Fruit fly (Drosophila melanogaster): ENCODE measurements around the gene Rac1.

Gene Rac1

dm6 chr3L:1330420-1330819 is 27.9 kb upstream of the Rac1 start:
- no peak for TF ChIP-seq noc (tag; optimal IDR thresholded peaks at IDR 0.05)

- no peak for TF ChIP-seq noc (tag; optimal IDR thresholded peaks at IDR 0.05)
Observed at dm6 chr3L:1329724-1330123, 27.2 kb upstream of the Rac1 start, which contains the start of gene ND-ACP. TSS of gene ND-ACP (plus strand) at chr3L:1329949.

DNA sequence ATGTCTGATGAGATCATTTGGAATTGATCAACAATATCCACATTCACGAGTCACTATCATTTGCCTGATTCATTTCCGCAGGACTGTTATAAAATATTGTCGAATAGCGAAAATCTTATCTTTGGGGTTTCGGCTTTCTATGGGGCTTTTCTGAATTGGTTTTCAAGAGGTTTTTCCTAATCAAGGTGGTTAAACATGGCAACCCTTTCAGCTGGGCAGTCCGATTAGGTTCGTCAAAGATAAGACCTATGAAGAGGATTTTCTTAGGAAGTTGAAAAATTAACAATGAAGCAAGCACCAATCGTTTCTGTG is 23.1 kb upstream of the Rac1 start:
- TF ChIP-seq noc (tag; optimal IDR thresholded peaks at IDR 0.05) = no peak

- no peak for TF ChIP-seq noc (tag; optimal IDR thresholded peaks at IDR 0.05)
Observed at dm6 chr3L:1324818-1325625, 22.5 kb upstream of the Rac1 start.

- peak; percentile 14 for TF ChIP-seq noc (tag; optimal IDR thresholded peaks at IDR 0.05)
Observed at dm6 chr3L:1323136-1323535, 20.7 kb upstream of the Rac1 start.

- TF ChIP-seq noc (tag; optimal IDR thresholded peaks at IDR 0.05) = no peak
Observed at dm6 chr3L:1322706-1323105, 20.2 kb upstream of the Rac1 start, which contains the start of gene CG9184. TSS of gene CG9184 (minus strand) at chr3L:1322806.

DNA sequence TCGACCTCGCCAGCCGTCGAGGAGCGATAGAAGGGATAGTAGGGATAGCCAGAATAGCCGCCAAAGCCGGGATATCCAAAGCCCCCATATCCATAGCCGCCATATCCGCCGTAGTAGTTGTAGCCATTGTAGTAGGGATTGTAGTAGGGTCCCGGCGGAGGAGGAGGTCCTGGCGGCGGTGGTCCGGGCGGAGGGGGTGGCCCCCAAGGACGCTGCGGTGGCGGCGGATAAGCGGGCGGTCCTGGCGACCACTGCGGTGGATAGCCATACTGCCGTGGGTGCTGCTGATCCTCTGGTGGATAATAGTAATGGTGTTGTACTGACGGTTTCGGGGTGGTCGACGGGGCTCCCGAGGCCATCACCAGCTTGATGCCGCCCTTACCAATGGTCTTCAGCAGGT is 19.7 kb upstream of the Rac1 start:
- TF ChIP-seq noc (tag; optimal IDR thresholded peaks at IDR 0.05) = no peak

- no peak for TF ChIP-seq noc (tag; optimal IDR thresholded peaks at IDR 0.05)
Observed at dm6 chr3L:1320931-1321556, 18.6 kb upstream of the Rac1 start.

DNA sequence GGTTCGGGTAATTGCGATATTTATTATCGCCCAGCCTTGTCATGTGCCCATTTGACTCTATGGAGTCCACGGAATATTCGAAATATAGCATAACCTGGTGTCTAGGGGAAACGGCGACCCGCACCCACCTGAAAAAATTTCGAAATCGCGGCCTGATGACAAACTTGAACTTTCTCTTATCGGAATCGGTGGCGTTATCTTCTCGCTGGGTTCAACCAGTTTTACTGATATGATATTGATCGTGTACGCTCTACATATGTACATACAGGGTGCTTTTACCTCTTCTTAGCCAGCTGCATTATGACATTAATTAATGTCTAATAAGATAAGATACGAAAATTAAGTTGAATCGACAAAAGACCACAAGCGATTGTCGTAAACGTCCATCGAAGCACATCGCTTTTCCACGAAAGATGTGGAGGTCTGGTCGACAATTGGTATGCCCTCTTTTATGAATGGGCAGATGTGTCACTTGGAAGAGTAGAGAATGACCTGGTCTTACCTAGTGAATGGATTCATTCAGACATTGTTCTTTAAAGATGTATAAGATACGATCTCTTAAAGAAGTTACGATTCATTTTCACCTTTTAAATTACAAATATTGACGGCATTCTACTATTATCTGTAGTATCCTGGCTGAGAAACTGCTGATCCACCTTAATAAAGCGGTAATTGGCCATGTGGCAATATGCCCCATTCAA is 17.9 kb upstream of the Rac1 start:
- peak; percentile 47 for TF ChIP-seq noc (tag; optimal IDR thresholded peaks at IDR 0.05)

DNA sequence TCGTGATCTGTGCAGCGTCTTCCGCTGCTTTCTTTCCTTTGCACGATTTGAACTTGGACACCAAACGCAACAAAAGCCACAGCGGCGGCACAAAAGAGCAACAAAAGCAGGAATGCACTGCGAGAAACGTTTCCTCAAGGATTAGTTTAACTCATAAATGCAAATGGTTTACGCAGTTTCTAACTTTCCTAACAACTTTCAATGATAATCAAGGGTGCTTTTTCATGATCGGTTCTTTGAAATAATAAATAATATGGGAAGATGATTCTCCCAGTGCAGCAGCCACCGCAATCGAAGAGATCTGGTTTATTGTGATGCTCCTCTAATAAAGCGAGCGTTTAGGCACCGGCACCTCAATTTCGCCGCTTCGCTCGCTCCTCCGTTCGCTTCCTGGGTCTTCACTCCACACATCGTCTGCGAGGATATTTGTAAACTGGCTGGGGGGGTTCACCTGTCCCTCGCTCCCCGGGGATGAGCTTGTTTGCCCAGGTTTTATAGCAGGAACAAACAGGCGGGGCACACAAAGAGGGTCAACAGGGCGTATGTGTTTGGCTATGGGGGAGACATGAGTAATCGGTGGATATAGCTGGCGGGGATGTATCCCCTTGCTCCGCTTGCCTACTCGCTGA is 16.7 kb upstream of the Rac1 start:
- TF ChIP-seq noc (tag; optimal IDR thresholded peaks at IDR 0.05) = peak; percentile 47

DNA sequence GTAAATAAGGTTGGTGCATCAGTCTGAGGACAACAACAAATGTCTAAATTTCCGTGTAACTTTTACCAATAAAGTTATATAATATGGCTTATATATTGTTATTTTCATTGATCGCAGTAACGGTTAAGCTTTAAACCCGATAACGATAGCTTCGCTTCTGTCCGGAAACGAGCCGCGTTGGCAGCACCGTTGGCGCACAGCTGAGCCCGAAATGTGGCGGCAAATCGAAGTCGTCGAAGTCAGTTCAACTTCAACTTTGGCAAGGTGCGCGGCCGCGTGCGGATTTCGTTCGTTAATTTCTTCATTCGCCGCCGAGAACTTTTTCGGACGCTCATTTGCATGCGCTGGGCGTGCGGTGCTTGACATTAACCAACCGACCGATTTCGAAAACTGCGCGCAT is 15.8 kb upstream of the Rac1 start, which contains the start of gene Myo61F:
TSS of gene Myo61F (plus strand) at position 240 of the 400 bp plus-strand sequence.
- no peak for TF ChIP-seq noc (tag; optimal IDR thresholded peaks at IDR 0.05)

dm6 chr3L:1313039-1313766 is 10.7 kb upstream of the Rac1 start, which contains the start of the genes sturkopf and Herc4:
TSS of gene sturkopf (minus strand) at chr3L:1313377.
TSS of gene Herc4 (plus strand) at chr3L:1313696.
- peak; percentile 72 for TF ChIP-seq noc (tag; optimal IDR thresholded peaks at IDR 0.05)

DNA sequence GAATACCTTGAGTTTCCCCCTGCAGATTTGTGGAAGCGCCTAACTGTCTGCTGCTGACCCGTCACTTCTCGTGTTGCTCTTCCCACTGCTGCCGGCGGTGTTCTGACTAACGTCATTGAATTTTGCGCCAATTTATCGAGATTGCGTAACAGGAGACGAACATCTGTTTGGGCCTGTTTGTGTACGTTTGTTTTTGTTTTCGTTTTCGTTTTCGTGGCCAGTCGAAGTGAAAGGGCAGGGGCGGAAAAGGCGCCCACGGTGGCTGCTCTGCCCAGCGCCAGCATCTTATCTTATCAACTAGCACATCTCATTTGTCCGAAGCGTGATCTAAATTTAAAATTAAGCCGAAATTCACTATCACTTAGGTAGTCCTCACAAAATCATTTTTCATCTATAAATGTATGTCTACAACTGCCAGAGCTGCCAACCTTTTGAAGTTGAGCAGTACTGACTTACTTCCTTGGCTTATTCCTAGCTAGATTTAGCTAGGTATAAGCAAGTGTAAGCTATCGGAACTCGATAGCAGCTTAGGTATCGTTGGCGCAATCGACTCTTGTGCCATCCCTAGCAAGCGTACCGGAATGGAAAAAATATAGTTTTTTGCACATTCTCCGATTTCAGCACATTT is 4.6 kb upstream of the Rac1 start, which contains the start of the genes Ctr9 and Nt5a:
TSS of gene Ctr9 (plus strand) at position 220 of the 628 bp plus-strand sequence.
TSS of gene Nt5a (minus strand) at position 414 of the 628 bp plus-strand sequence.
- TF ChIP-seq noc (tag; optimal IDR thresholded peaks at IDR 0.05) = peak; percentile 40

DNA sequence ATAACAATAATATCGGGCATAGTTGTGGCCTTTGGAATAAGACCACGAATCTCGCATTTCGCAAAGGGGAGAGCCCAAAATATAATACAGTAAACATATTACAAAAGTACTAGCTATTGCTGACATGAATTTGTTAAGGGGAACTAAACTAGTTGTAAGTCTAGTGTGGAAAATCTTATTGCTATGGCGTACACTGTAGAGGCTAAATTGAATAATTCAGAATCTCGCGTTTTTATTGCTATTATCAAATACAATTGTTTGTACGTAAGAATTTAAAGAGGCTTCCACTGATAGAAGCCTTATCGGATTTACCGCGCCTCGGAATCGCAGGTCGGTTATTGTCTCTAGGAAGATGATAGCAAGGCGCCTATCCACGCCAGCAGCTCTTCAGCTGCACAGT is 2.8 kb upstream of the Rac1 start:
- TF ChIP-seq noc (tag; optimal IDR thresholded peaks at IDR 0.05) = peak; percentile 73

- TF ChIP-seq noc (tag; optimal IDR thresholded peaks at IDR 0.05) = no peak
Observed at dm6 chr3L:1302950-1303352, 468 bp upstream of the Rac1 start.
